Fruit fly (Drosophila melanogaster) whole organism, embryonic: ENCODE measurements around the gene CG13991.

Source experiments
- ATbp ChIP-seq: fragments of 200-800 bp; sonication (Bioruptor generic); optimal IDR thresholded peaks from 2 replicates; lab custom pipeline; 2017; ENCODE audit warnings: missing biosample characterization, mild to moderate bottlenecking, missing genetic modification characterization, missing genetic modification reagents
- Atf3 ChIP-seq: fragments of 200-800 bp; sonication (Bioruptor generic); optimal IDR thresholded peaks from 3 replicates; lab custom pipeline; 2016; ENCODE audit warnings: missing biosample characterization, missing genetic modification characterization
- Awh ChIP-seq: fragments of 200-800 bp; sonication (Bioruptor generic); IDR thresholded peaks from 2 replicates; pipeline ENCODE4, ENCODE4 v1.3.6; 2022; ENCODE audit warnings: missing biosample characterization, missing genetic modification characterization
- CG11504 ChIP-seq: fragments of 200-800 bp; sonication (Bioruptor generic); optimal IDR thresholded peaks from 3 replicates; lab custom pipeline; 2019; ENCODE audit warnings: missing biosample characterization, mild to moderate bottlenecking, missing genetic modification characterization, moderate library complexity
- CG15479 ChIP-seq: fragments of 200-800 bp; sonication (Bioruptor generic); optimal IDR thresholded peaks from 3 replicates; lab custom pipeline; 2019; ENCODE audit warnings: missing biosample characterization, mild to moderate bottlenecking, missing genetic modification characterization, moderate library complexity
- CG1603 ChIP-seq: fragments of 200-800 bp; sonication (Bioruptor generic); optimal IDR thresholded peaks from 2 replicates; lab custom pipeline; 2019; ENCODE audit warnings: missing biosample characterization, mild to moderate bottlenecking, missing genetic modification characterization, moderate library complexity
- CG16863 ChIP-seq: fragments of 200-800 bp; sonication (Bioruptor generic); optimal IDR thresholded peaks from 3 replicates; lab custom pipeline; 2016; ENCODE audit warnings: missing biosample characterization, missing genetic modification characterization
- CG17361 ChIP-seq: fragments of 200-800 bp; sonication (Bioruptor generic); IDR thresholded peaks from 3 replicates; pipeline ENCODE4 v1.3.6; 2022; ENCODE audit warnings: missing biosample characterization, missing genetic modification characterization
- CG17912 ChIP-seq: fragments of 200-800 bp; sonication (Bioruptor generic); optimal IDR thresholded peaks from 2 replicates; lab custom pipeline; 2018; ENCODE audit warnings: missing biosample characterization, mild to moderate bottlenecking, missing genetic modification characterization
- CG18619 ChIP-seq: fragments of 200-800 bp; sonication (Bioruptor generic); optimal IDR thresholded peaks from 3 replicates; lab custom pipeline; 2017; ENCODE audit warnings: missing biosample characterization, mild to moderate bottlenecking, missing genetic modification characterization
- CG2678 ChIP-seq: fragments of 200-800 bp; sonication (Bioruptor generic); optimal IDR thresholded peaks from 3 replicates; lab custom pipeline; 2019; ENCODE audit warnings: missing biosample characterization, mild to moderate bottlenecking, missing genetic modification characterization, moderate library complexity
- CG2875 ChIP-seq: fragments of 200-800 bp; sonication (Bioruptor generic); optimal IDR thresholded peaks from 2 replicates; lab custom pipeline; 2017; ENCODE audit warnings: missing biosample characterization, mild to moderate bottlenecking, missing genetic modification characterization, missing genetic modification reagents
- CG30403 ChIP-seq: fragments of 200-800 bp; sonication (Bioruptor generic); optimal IDR thresholded peaks from 3 replicates; lab custom pipeline; 2016; ENCODE audit warnings: missing biosample characterization, missing genetic modification characterization
- CG4282 ChIP-seq: fragments of 200-800 bp; sonication (Bioruptor generic); optimal IDR thresholded peaks from 2 replicates; lab custom pipeline; 2016; ENCODE audit warnings: missing biosample characterization, missing genetic modification characterization
- CG43689 ChIP-seq: fragments of 200-800 bp; sonication (Bioruptor generic); IDR thresholded peaks from 2 replicates; pipeline ENCODE4 v1.3.6; 2022; ENCODE audit warnings: missing biosample characterization, missing genetic modification characterization
- CG6654 ChIP-seq: fragments of 200-800 bp; sonication (Bioruptor generic); optimal IDR thresholded peaks from 2 replicates; lab custom pipeline; 2017; ENCODE audit warnings: missing biosample characterization, mild to moderate bottlenecking, missing genetic modification characterization
- CG7963 ChIP-seq: fragments of 200-800 bp; sonication (Bioruptor generic); IDR thresholded peaks from 3 replicates; pipeline ENCODE4 v1.3.6; 2022; ENCODE audit warnings: missing biosample characterization, missing genetic modification characterization; ENCODE audit not compliant: partially characterized antibody
- CG8290 ChIP-seq, 3 experiments: fragments of 200-800 bp; sonication (Bioruptor generic); optimal IDR thresholded peaks; 2 replicates each; lab custom pipeline; 2016 to 2019; ENCODE audit warnings: missing biosample characterization in 3 of 3, missing genetic modification characterization in 3 of 3, mild to moderate bottlenecking in 2 of 3, moderate library complexity in 1 of 3
- CG9609 ChIP-seq: fragments of 200-800 bp; sonication (Bioruptor generic); optimal IDR thresholded peaks from 3 replicates; lab custom pipeline; 2016; ENCODE audit warnings: missing biosample characterization, missing genetic modification characterization
- CG9817 ChIP-seq: fragments of 200-800 bp; sonication (Bioruptor generic); optimal IDR thresholded peaks from 2 replicates; lab custom pipeline; 2018; ENCODE audit warnings: missing biosample characterization, mild to moderate bottlenecking, missing genetic modification characterization, moderate library complexity
- CG9876 ChIP-seq: fragments of 200-800 bp; sonication (Bioruptor generic); optimal IDR thresholded peaks from 2 replicates; lab custom pipeline; 2016; ENCODE audit warnings: missing biosample characterization, missing genetic modification characterization
- CHES-1-like ChIP-seq: fragments of 200-800 bp; sonication (Bioruptor generic); optimal IDR thresholded peaks from 2 replicates; lab custom pipeline; 2016; ENCODE audit warnings: missing biosample characterization, missing genetic modification characterization
- Dbx ChIP-seq: fragments of 200-800 bp; sonication (Bioruptor generic); IDR thresholded peaks from 3 replicates; pipeline ENCODE4 v1.3.6; 2022; ENCODE audit warnings: missing biosample characterization, missing genetic modification characterization
- Ets65A ChIP-seq: fragments of 200-800 bp; sonication (Bioruptor generic); peaks from one replicate; lab custom pipeline; 2016; ENCODE audit warnings: missing biosample characterization, missing genetic modification characterization
- Oli ChIP-seq: fragments of 200-800 bp; sonication (Bioruptor generic); optimal IDR thresholded peaks from 2 replicates; lab custom pipeline; 2018; ENCODE audit warnings: missing biosample characterization, mild to moderate bottlenecking, missing genetic modification characterization, moderate library complexity
- Opbp ChIP-seq: fragments of 200-800 bp; sonication (Bioruptor generic); IDR thresholded peaks from 3 replicates; pipeline ENCODE4 v1.3.6; 2022; ENCODE audit warnings: missing biosample characterization, missing genetic modification characterization; ENCODE audit not compliant: partially characterized antibody
- Ptx1 ChIP-seq: fragments of 200-800 bp; sonication (Bioruptor generic); IDR thresholded peaks from 2 replicates; pipeline ENCODE4 v1.3.6; 2022; ENCODE audit warnings: missing biosample characterization, missing genetic modification characterization
- Ravus ChIP-seq: fragments of 200-800 bp; sonication (Bioruptor generic); IDR thresholded peaks from 2 replicates; pipeline ENCODE4 v1.3.6; 2022; ENCODE audit warnings: missing biosample characterization, missing genetic modification characterization
- bcd ChIP-seq: fragments of 200-800 bp; sonication (Bioruptor generic); optimal IDR thresholded peaks from 2 replicates; lab custom pipeline; 2017; ENCODE audit warnings: missing biosample characterization, mild to moderate bottlenecking, missing genetic modification characterization
- btn ChIP-seq: fragments of 200-800 bp; sonication (Bioruptor generic); optimal IDR thresholded peaks from 2 replicates; lab custom pipeline; 2016; ENCODE audit warnings: missing biosample characterization, missing genetic modification characterization
- esg ChIP-seq: fragments of 200-800 bp; sonication (Bioruptor generic); conservative IDR thresholded peaks from 2 replicates; pipeline ENCODE4 v1.3.6; 2022; ENCODE audit warnings: missing biosample characterization, missing genetic modification characterization
- exex ChIP-seq: fragments of 200-800 bp; sonication (Bioruptor generic); optimal IDR thresholded peaks from 4 replicates; lab custom pipeline; 2018; ENCODE audit warnings: missing biosample characterization, mild to moderate bottlenecking, missing genetic modification characterization, moderate library complexity
- fd96Cb ChIP-seq: fragments of 200-800 bp; sonication (Bioruptor generic); optimal IDR thresholded peaks from 2 replicates; lab custom pipeline; 2018; ENCODE audit warnings: missing biosample characterization, mild to moderate bottlenecking, missing genetic modification characterization, moderate library complexity
- grau ChIP-seq: fragments of 200-800 bp; optimal IDR thresholded peaks from 3 replicates; lab custom pipeline; 2019; ENCODE audit warnings: missing biosample characterization, mild to moderate bottlenecking, missing genetic modification characterization, moderate library complexity
- hbn ChIP-seq: fragments of 200-800 bp; sonication (Bioruptor generic); IDR thresholded peaks from 2 replicates; pipeline ENCODE4 v1.3.6; 2022; ENCODE audit warnings: missing biosample characterization, missing genetic modification characterization; ENCODE audit not compliant: partially characterized antibody
- hkb ChIP-seq, 2 experiments: fragments of 200-800 bp in 1 of 2; fragments of >200 bp in 1 of 2; sonication (Bioruptor generic) in 1 of 2; IDR thresholded peaks in 1 of 2; optimal IDR thresholded peaks in 1 of 2; 2 replicates each; pipeline versions ENCODE4 v1.3.6 to Lab custom; 2017 to 2022; ENCODE audit warnings: missing biosample characterization in 1 of 2, missing genetic modification characterization in 1 of 2
- lbe ChIP-seq: fragments of 200-800 bp; sonication (Bioruptor generic); optimal IDR thresholded peaks from 2 replicates; lab custom pipeline; 2016; ENCODE audit warnings: missing biosample characterization, mild to moderate bottlenecking, missing genetic modification characterization
- lov ChIP-seq, 2 experiments: fragments of 200-800 bp in 1 of 2; fragments of >200 bp in 1 of 2; sonication (Bioruptor generic) in 1 of 2; IDR thresholded peaks in 1 of 2; optimal IDR thresholded peaks in 1 of 2; 2 replicates in 1 of 2; 3 replicates in 1 of 2; pipeline versions ENCODE4 v1.3.6 to Lab custom; 2017 to 2022; ENCODE audit warnings: missing biosample characterization in 1 of 2, missing genetic modification characterization in 1 of 2
- nmo ChIP-seq: fragments of 200-800 bp; sonication (Bioruptor generic); optimal IDR thresholded peaks from 2 replicates; lab custom pipeline; 2018; ENCODE audit warnings: missing biosample characterization, mild to moderate bottlenecking, missing genetic modification characterization, moderate library complexity
- pb ChIP-seq: fragments of 200-800 bp; sonication (Bioruptor generic); optimal IDR thresholded peaks from 3 replicates; lab custom pipeline; 2016; ENCODE audit warnings: missing biosample characterization, missing genetic modification characterization
- peb ChIP-seq: fragments of 200-800 bp; sonication (Bioruptor generic); IDR thresholded peaks from 2 replicates; pipeline ENCODE4 v1.3.6; 2022; ENCODE audit warnings: missing biosample characterization, missing genetic modification characterization
- phol ChIP-seq: fragments of 200-800 bp; sonication (Bioruptor generic); optimal IDR thresholded peaks from 3 replicates; lab custom pipeline; 2018; ENCODE audit warnings: missing biosample characterization, mild to moderate bottlenecking, missing genetic modification characterization, moderate library complexity
- ranshi ChIP-seq: fragments of 200-800 bp; sonication (Bioruptor generic); IDR thresholded peaks from 2 replicates; pipeline ENCODE4 v1.3.6; 2022; ENCODE audit warnings: missing biosample characterization, missing genetic modification characterization
- repo ChIP-seq: fragments of 200-800 bp; sonication (Bioruptor generic); optimal IDR thresholded peaks from 2 replicates; lab custom pipeline; 2016; ENCODE audit warnings: missing biosample characterization, missing genetic modification characterization
- row ChIP-seq: fragments of 200-800 bp; sonication (Bioruptor generic); IDR thresholded peaks from 3 replicates; pipeline ENCODE4 v1.3.6; 2022; ENCODE audit warnings: missing biosample characterization, missing genetic modification characterization
- salm ChIP-seq: fragments of 200-800 bp; sonication (Bioruptor generic); optimal IDR thresholded peaks from 2 replicates; lab custom pipeline; 2018; ENCODE audit warnings: missing biosample characterization, mild to moderate bottlenecking, missing genetic modification characterization
- sd ChIP-seq: fragments of 200-800 bp; sonication (Bioruptor generic); optimal IDR thresholded peaks from 3 replicates; lab custom pipeline; 2018; ENCODE audit warnings: missing biosample characterization, mild to moderate bottlenecking, missing genetic modification characterization, moderate library complexity
- sens ChIP-seq: fragments of 200-800 bp; sonication (Bioruptor generic); peaks from one replicate; lab custom pipeline; 2016; ENCODE audit warnings: missing biosample characterization, missing genetic modification characterization
- stc ChIP-seq: fragments of 200-800 bp; sonication (Bioruptor generic); IDR thresholded peaks from 2 replicates; pipeline ENCODE4 v1.3.6; 2022; ENCODE audit warnings: missing biosample characterization, missing genetic modification characterization
- unpg ChIP-seq: fragments of 200-800 bp; sonication (Bioruptor generic); optimal IDR thresholded peaks from 3 replicates; lab custom pipeline; 2018; ENCODE audit warnings: missing biosample characterization, mild to moderate bottlenecking, missing genetic modification characterization, moderate library complexity

Gene CG13991

dm6 chr2L:6171166-6171565, 32.0 kb downstream of the CG13991 start (continued):
- TF ChIP-seq CG8290 (GFP tag; optimal IDR thresholded peaks at IDR 0.05; lab: Kevin White, UChicago): no peak
- peak in 1 of 2 experiments; percentile 18 for TF ChIP-seq CG8290 (tag; optimal IDR thresholded peaks at IDR 0.05; lab: Kevin White, UChicago)
- no peak for TF ChIP-seq CG9609
- no peak for TF ChIP-seq CG17912 (GFP tag; lab: Kevin White, UChicago)
- no peak for TF ChIP-seq Ravus
- TF ChIP-seq Ptx1 (GFP tag; lab: Robert Waterston, UW): no peak
- no peak for TF ChIP-seq pb (GFP tag; lab: Kevin White, UChicago)
- TF ChIP-seq Dbx (GFP tag; lab: Robert Waterston, UW): no peak
- no peak for TF ChIP-seq CG30403 (GFP tag; lab: Kevin White, UChicago)
- TF ChIP-seq salm (tag; lab: Kevin White, UChicago): no peak
- TF ChIP-seq peb (GFP tag; lab: Robert Waterston, UW): no peak
- TF ChIP-seq CG9876 (GFP tag; lab: Kevin White, UChicago): no peak
- TF ChIP-seq phol (tag; lab: Kevin White, UChicago): peak; percentile 1
- TF ChIP-seq CG9817: no peak
- no peak for TF ChIP-seq CG43689 (GFP tag; lab: Robert Waterston, UW)
- TF ChIP-seq sd (tag; lab: Kevin White, UChicago): no peak
- TF ChIP-seq ATbp (GFP tag; lab: Kevin White, UChicago): no peak
- TF ChIP-seq Oli (tag; lab: Kevin White, UChicago): no peak
- TF ChIP-seq CG17361: 0 out of 3 replicates have a peak, but pooled peaks have one; percentile 12
- TF ChIP-seq hkb (optimal IDR thresholded peaks at IDR 0.05; lab: Kevin White, UChicago): peak; percentile 58
- no peak for TF ChIP-seq hkb (GFP tag; IDR thresholded peaks at IDR 0.05; lab: Robert Waterston, UW)
- TF ChIP-seq CG2875: no peak
- TF ChIP-seq Awh (GFP tag; lab: Robert Waterston, UW): no peak
- TF ChIP-seq grau: peak; percentile 8
- TF ChIP-seq bcd: no peak
- TF ChIP-seq CG16863 (GFP tag; lab: Kevin White, UChicago): no peak
- no peak for TF ChIP-seq CHES-1-like
- no peak for TF ChIP-seq btn
- peak; percentile 46; the same call in 2 of the 3 replicates for TF ChIP-seq row (GFP tag; lab: Robert Waterston, UW)
- peak; percentile 30 for TF ChIP-seq CG11504 (tag; lab: Kevin White, UChicago)
- TF ChIP-seq CG7963 (GFP tag; lab: Robert Waterston, UW): no peak
- TF ChIP-seq CG1603 (tag; lab: Kevin White, UChicago): peak; percentile 15
- peak; percentile 72 for TF ChIP-seq Ets65A (GFP tag; lab: Kevin White, UChicago)
- TF ChIP-seq stc (GFP tag; lab: Robert Waterston, UW): no peak
- peak; percentile 43 for TF ChIP-seq sens
- TF ChIP-seq hbn: no peak
- TF ChIP-seq CG15479 (GFP tag; lab: Kevin White, UChicago): no peak
- no peak for TF ChIP-seq exex (tag; lab: Kevin White, UChicago)
- no peak for TF ChIP-seq unpg (GFP tag; lab: Kevin White, UChicago)
- TF ChIP-seq ranshi (GFP tag; lab: Robert Waterston, UW): peak; percentile 30; the same call in 1 of the 2 replicates
- no peak for TF ChIP-seq nmo
- TF ChIP-seq Opbp (GFP tag; lab: Robert Waterston, UW): no peak
- no peak for TF ChIP-seq CG6654 (GFP tag; lab: Kevin White, UChicago)
- TF ChIP-seq CG18619 (GFP tag; lab: Kevin White, UChicago): no peak
- 0 out of 2 replicates have a peak, but pooled peaks have one; percentile 21 for TF ChIP-seq esg
- TF ChIP-seq CG2678 (tag; lab: Kevin White, UChicago): peak; percentile 6
- no peak for TF ChIP-seq repo (GFP tag; lab: Kevin White, UChicago)
- no peak for TF ChIP-seq CG4282
- TF ChIP-seq lbe: no peak
- no peak for TF ChIP-seq lov (optimal IDR thresholded peaks at IDR 0.05; lab: Kevin White, UChicago)
- TF ChIP-seq lov (GFP tag; IDR thresholded peaks at IDR 0.05; lab: Robert Waterston, UW): no peak
- no peak for TF ChIP-seq fd96Cb (tag; lab: Kevin White, UChicago)
- no peak for TF ChIP-seq Atf3 (GFP tag; lab: Kevin White, UChicago)
